Fruit fly (Drosophila melanogaster) whole organism, wandering third instar larva: Measurements from ENCODE around the gene slmo.

Experiments
- Abd-B ChIP-seq: fragments of >200 bp; optimal IDR thresholded peaks from 2 replicates; lab custom pipeline; 2017; ENCODE audit warnings: missing biosample characterization, missing genetic modification characterization
- CG32264 ChIP-seq: fragments of 200-800 bp; sonication (Bioruptor generic); optimal IDR thresholded peaks from 2 replicates; lab custom pipeline; 2016; ENCODE audit warnings: missing biosample characterization, missing genetic modification characterization
- CG9705 ChIP-seq: fragments of 200-800 bp; sonication (Bioruptor generic); optimal IDR thresholded peaks from 2 replicates; lab custom pipeline; 2018; ENCODE audit warnings: missing biosample characterization, mild to moderate bottlenecking, missing genetic modification characterization
- CrebA ChIP-seq: fragments of 200-800 bp; sonication (Bioruptor generic); optimal IDR thresholded peaks from 2 replicates; lab custom pipeline; 2016; ENCODE audit warnings: missing biosample characterization, mild to moderate bottlenecking, missing genetic modification characterization, borderline replicate concordance
- Dfd ChIP-seq: fragments of >200 bp; optimal IDR thresholded peaks from 2 replicates; lab custom pipeline; 2017; ENCODE audit warnings: missing biosample characterization, missing genetic modification characterization
- Dif ChIP-seq: fragments of 200-275, 200-300 bp; sonication (Bioruptor generic); optimal IDR thresholded peaks from 2 replicates; lab custom pipeline; 2018; ENCODE audit warnings: missing biosample characterization, missing genetic modification characterization; ENCODE audit not compliant: partially characterized antibody
- GATAd ChIP-seq: sonication (Bioruptor generic); optimal IDR thresholded peaks from 2 replicates; lab custom pipeline; 2016; ENCODE audit warnings: missing biosample characterization, missing genetic modification characterization
- HLH106 ChIP-seq: fragments of 200-800 bp; optimal IDR thresholded peaks from 3 replicates; lab custom pipeline; 2019; ENCODE audit warnings: missing biosample characterization, mild to moderate bottlenecking, missing genetic modification characterization, moderate library complexity
- Hnf4 ChIP-seq: fragments of 200-800 bp; sonication (Bioruptor generic); optimal IDR thresholded peaks from 2 replicates; lab custom pipeline; 2016; ENCODE audit warnings: missing biosample characterization, mild to moderate bottlenecking, missing genetic modification characterization
- Hr83 ChIP-seq: fragments of 200-300 bp; sonication (Bioruptor generic); optimal IDR thresholded peaks from 2 replicates; lab custom pipeline; 2016; ENCODE audit warnings: missing biosample characterization, mild to moderate bottlenecking, missing genetic modification characterization, moderate library complexity; ENCODE audit not compliant: poor library complexity, severe bottlenecking
- Jra ChIP-seq: sonication (Bioruptor generic); optimal IDR thresholded peaks from 2 replicates; lab custom pipeline; 2016; ENCODE audit warnings: missing biosample characterization, missing genetic modification characterization
- Mio ChIP-seq: sonication (Bioruptor generic); optimal IDR thresholded peaks from 2 replicates; lab custom pipeline; 2016; ENCODE audit warnings: missing biosample characterization, missing genetic modification characterization
- Myc ChIP-seq: fragments of >200 bp; optimal IDR thresholded peaks from 2 replicates; lab custom pipeline; 2017
- N ChIP-seq: fragments of >200 bp; optimal IDR thresholded peaks from 2 replicates; lab custom pipeline; 2018; ENCODE audit warnings: missing biosample characterization, missing external identifiers, missing genetic modification characterization
- OdsH ChIP-seq: fragments of 200-800 bp; sonication (Bioruptor generic); optimal IDR thresholded peaks from 2 replicates; lab custom pipeline; 2016; ENCODE audit warnings: missing biosample characterization, mild to moderate bottlenecking, missing genetic modification characterization
- Rel ChIP-seq, 2 experiments: fragments of 200-800 bp; sonication (Bioruptor generic) in 1 of 2; optimal IDR thresholded peaks; 2 replicates in 1 of 2; 3 replicates in 1 of 2; lab custom pipeline; 2016 to 2019; ENCODE audit warnings: mild to moderate bottlenecking in 2 of 2, missing biosample characterization in 2 of 2, missing genetic modification characterization in 2 of 2, moderate library complexity in 1 of 2
- Sp1 ChIP-seq: fragments of 200-800 bp; sonication (Bioruptor generic); optimal IDR thresholded peaks from 3 replicates; lab custom pipeline; 2019; ENCODE audit warnings: missing biosample characterization, mild to moderate bottlenecking, missing genetic modification characterization, moderate library complexity
- Vsx2 ChIP-seq: fragments of 200-300, 225-300 bp; sonication (Bioruptor generic); optimal IDR thresholded peaks from 2 replicates; lab custom pipeline; 2018; ENCODE audit warnings: missing biosample characterization, missing genetic modification characterization; ENCODE audit not compliant: partially characterized antibody
- br ChIP-seq: fragments of 200-800 bp; sonication (Bioruptor generic); optimal IDR thresholded peaks from 2 replicates; lab custom pipeline; 2016; ENCODE audit warnings: missing biosample characterization, missing genetic modification characterization
- brk ChIP-seq: fragments of 200-800 bp; sonication (Bioruptor generic); optimal IDR thresholded peaks from 2 replicates; lab custom pipeline; 2016; ENCODE audit warnings: missing biosample characterization, mild to moderate bottlenecking, missing genetic modification characterization
- dl ChIP-seq, 2 experiments: fragments of 175-275, 200-275 bp in 1 of 2; fragments of 200-275 bp in 1 of 2; sonication (Bioruptor generic); optimal IDR thresholded peaks; lab custom pipeline; 2018; ENCODE audit warnings: mild to moderate bottlenecking in 2 of 2, missing biosample characterization in 2 of 2, missing genetic modification characterization in 2 of 2, moderate library complexity in 2 of 2; ENCODE audit not compliant: partially characterized antibody in 2 of 2, insufficient read depth in 1 of 2
- dmrt93B ChIP-seq: fragments of 200-800 bp; sonication (Bioruptor generic); optimal IDR thresholded peaks from 2 replicates; lab custom pipeline; 2018; ENCODE audit warnings: missing biosample characterization, mild to moderate bottlenecking, missing genetic modification characterization
- dsf ChIP-seq: sonication (Bioruptor generic); optimal IDR thresholded peaks from 2 replicates; lab custom pipeline; 2016; ENCODE audit warnings: missing biosample characterization, missing genetic modification characterization, borderline replicate concordance
- ey ChIP-seq: fragments of 200-800 bp; sonication (Bioruptor generic); optimal IDR thresholded peaks from 2 replicates; lab custom pipeline; 2016; ENCODE audit warnings: missing biosample characterization, missing genetic modification characterization
- foxo ChIP-seq, 2 experiments: fragments of 200-800 bp; sonication (Bioruptor generic); optimal IDR thresholded peaks; 2 replicates in 1 of 2; 3 replicates in 1 of 2; lab custom pipeline; 2016 to 2017; ENCODE audit warnings: missing biosample characterization in 2 of 2, missing genetic modification characterization in 2 of 2
- h ChIP-seq: fragments of 200-800 bp; sonication (Bioruptor generic); optimal IDR thresholded peaks from 3 replicates; lab custom pipeline; 2016; ENCODE audit warnings: missing biosample characterization, mild to moderate bottlenecking, missing genetic modification characterization
- jim ChIP-seq: fragments of 175-275, 200-325 bp; sonication (Bioruptor generic); optimal IDR thresholded peaks from 2 replicates; lab custom pipeline; 2016; ENCODE audit warnings: missing biosample characterization, mild to moderate bottlenecking, missing genetic modification characterization
- lola ChIP-seq: fragments of >200 bp; optimal IDR thresholded peaks from 2 replicates; lab custom pipeline; 2017; ENCODE audit warnings: missing biosample characterization, missing genetic modification characterization
- pan ChIP-seq: fragments of >200 bp; optimal IDR thresholded peaks from 2 replicates; lab custom pipeline; 2017
- psq ChIP-seq: fragments of 200-800 bp; sonication (Bioruptor generic); optimal IDR thresholded peaks from 3 replicates; lab custom pipeline; 2017; ENCODE audit warnings: missing biosample characterization, mild to moderate bottlenecking, missing genetic modification characterization, moderate library complexity
- rgr ChIP-seq: fragments of 200-800 bp; sonication (Bioruptor generic); optimal IDR thresholded peaks from 3 replicates; lab custom pipeline; 2016; ENCODE audit warnings: missing biosample characterization, mild to moderate bottlenecking, missing genetic modification characterization
- sv ChIP-seq: fragments of 200-800 bp; sonication (Bioruptor generic); optimal IDR thresholded peaks from 3 replicates; lab custom pipeline; 2016; ENCODE audit warnings: missing biosample characterization, missing genetic modification characterization
- usp ChIP-seq: fragments of >200 bp; optimal IDR thresholded peaks from 2 replicates; lab custom pipeline; 2017; ENCODE audit warnings: missing biosample characterization, missing genetic modification characterization

Gene slmo

dm6 chr2L:6036710-6037109, 11.8 kb downstream of the slmo start, which contains the start of gene mtm:
Gene mtm, minus strand, starts transcription at chr2L:6037015.
- peak; percentile 59 for TF ChIP-seq Myc
- no peak for TF ChIP-seq sv (GFP tag; lab: Kevin White, UChicago)

- TF ChIP-seq Dfd (GFP tag; lab: Kevin White, UChicago) = no peak
- no peak for TF ChIP-seq CrebA
- TF ChIP-seq N = no peak
- TF ChIP-seq CG32264 = no peak
- no peak for TF ChIP-seq Myc
- no peak for TF ChIP-seq GATAd (GFP tag; lab: Kevin White, UChicago)
- TF ChIP-seq jim (GFP tag; lab: Kevin White, UChicago) = no peak
Measured at dm6 chr2L:6035155-6035554, 13.4 kb downstream of the slmo start.

dm6 chr2L:6034344-6034743, 14.2 kb downstream of the slmo start, which contains the start of gene CG9109:
Gene CG9109, minus strand, starts transcription at chr2L:6034423.
- TF ChIP-seq N (no peak), Sp1 (no peak), Dif (GFP tag; lab: Kevin White, UChicago) (no peak), Dfd (GFP tag; lab: Kevin White, UChicago) (no peak), rgr (no peak), Vsx2 (GFP tag; lab: Kevin White, UChicago) (no peak), Myc (no peak), GATAd (GFP tag; lab: Kevin White, UChicago) (no peak), lola (GFP tag; lab: Kevin White, UChicago) (no peak), pan (no peak), ey (GFP tag; lab: Kevin White, UChicago) (no peak)

dm6 chr2L:6031838-6032237, 16.7 kb downstream of the slmo start:
- TF ChIP-seq h (GFP tag; lab: Kevin White, UChicago) (peak; percentile 20), HLH106 (tag; lab: Kevin White, UChicago) (peak; percentile 37), CG9705 (no peak)

- TF ChIP-seq GATAd (GFP tag; lab: Kevin White, UChicago) (no peak), Dif (GFP tag; lab: Kevin White, UChicago) (no peak), Jra (GFP tag; lab: Kevin White, UChicago) (no peak), br (no peak), CG9705 (no peak), lola (GFP tag; lab: Kevin White, UChicago) (no peak), Mio (no peak), sv (GFP tag; lab: Kevin White, UChicago) (no peak), pan (no peak)
- TF ChIP-seq, all 38 proteins: peak for 0
Measured at dm6 chr2L:6028712-6029111, 19.8 kb downstream of the slmo start.

dm6 chr2L:6024345-6024907, 24.1 kb downstream of the slmo start, which contains the start of gene CG9107:
Gene CG9107, minus strand, starts transcription at chr2L:6024539.
- TF ChIP-seq sv (GFP tag; lab: Kevin White, UChicago) (no peak), foxo (GFP tag; optimal IDR thresholded peaks at IDR 0.05; lab: Kevin White, UChicago) (no peak), GATAd (GFP tag; lab: Kevin White, UChicago) (no peak), Myc (peak; percentile 50), jim (GFP tag; lab: Kevin White, UChicago) (no peak)

- TF ChIP-seq Hnf4 (no peak), CrebA (no peak), Abd-B (GFP tag; lab: Kevin White, UChicago) (no peak), lola (GFP tag; lab: Kevin White, UChicago) (no peak), Mio (no peak), CG9705 (peak; percentile 63), Dfd (GFP tag; lab: Kevin White, UChicago) (no peak), Vsx2 (GFP tag; lab: Kevin White, UChicago) (no peak), OdsH (GFP tag; lab: Kevin White, UChicago) (peak; percentile 25), br (no peak), usp (GFP tag; lab: Kevin White, UChicago) (no peak), dl (GFP tag; optimal IDR thresholded peaks at IDR 0.05; lab: Kevin White, UChicago; ENCODE audit: insufficient read depth in 1 of 2, partially characterized antibody in 2 of 2) (no peak), brk (no peak), Jra (GFP tag; lab: Kevin White, UChicago) (no peak), dsf (GFP tag; lab: Kevin White, UChicago) (no peak), h (GFP tag; lab: Kevin White, UChicago) (peak; percentile 74), Rel (GFP tag; optimal IDR thresholded peaks at IDR 0.05; lab: Kevin White, UChicago) (no peak), Rel (tag; optimal IDR thresholded peaks at IDR 0.05; lab: Kevin White, UChicago) (no peak), Myc (no peak), jim (GFP tag; lab: Kevin White, UChicago) (no peak), Sp1 (peak; percentile 55), pan (no peak), dmrt93B (peak; percentile 73), CG32264 (no peak), Dif (GFP tag; lab: Kevin White, UChicago) (no peak), psq (GFP tag; lab: Kevin White, UChicago) (peak; percentile 58), Hr83 (no peak), rgr (peak; percentile 57), sv (GFP tag; lab: Kevin White, UChicago) (no peak), ey (GFP tag; lab: Kevin White, UChicago) (peak; percentile 10)
Measured at dm6 chr2L:6022793-6023192, 25.7 kb downstream of the slmo start.
